Worm (Caenorhabditis elegans): Measurements from ENCODE around the gene tag-273.
"Not testable (repeated sequence)": the region's sequence is repeated elsewhere in the genome, so short reads cannot be mapped to it uniquely, and the experiment has no call there.

Gene tag-273

DNA sequence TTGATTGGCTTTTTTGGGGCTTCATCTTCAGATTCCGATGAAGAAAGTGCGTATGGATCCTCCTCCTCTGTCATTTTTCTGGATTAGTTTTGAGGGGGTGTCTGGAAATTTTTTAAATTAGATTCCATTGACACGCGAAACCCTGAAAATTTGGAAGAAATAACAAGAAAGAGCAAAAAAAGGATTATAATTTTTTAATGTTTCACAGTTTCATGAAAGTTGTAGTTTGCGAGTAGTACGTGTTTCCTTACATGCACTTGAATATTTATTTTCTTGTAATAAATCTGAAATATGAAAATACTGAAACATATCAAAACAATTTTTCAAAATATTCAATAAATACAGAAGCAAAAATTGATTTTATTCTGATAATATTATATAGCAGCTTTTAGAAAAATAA is at the start of gene tag-273:
TSS of gene tag-273 (minus strand) at position 101 of the 400 bp plus-strand sequence.
- TF ChIP-seq tra-4 (tag; optimal IDR thresholded peaks at IDR 0.05), result no peak
- TF ChIP-seq hnd-1 (tag; optimal IDR thresholded peaks at IDR 0.05), result no peak
- no peak for TF ChIP-seq ama-1 (optimal IDR thresholded peaks at IDR 0.05)
- no peak for TF ChIP-seq B0310.2 (tag; optimal IDR thresholded peaks at IDR 0.05)
- no peak for TF ChIP-seq pes-1 (GFP tag; IDR thresholded peaks at IDR 0.05)
- no peak for TF ChIP-seq ceh-36 (tag; optimal IDR thresholded peaks at IDR 0.05)
- no peak for TF ChIP-seq F13C5.2 (tag; optimal IDR thresholded peaks at IDR 0.05)
- no peak for TF ChIP-seq ets-7 (tag; optimal IDR thresholded peaks at IDR 0.05)
- TF ChIP-seq sea-1 (GFP tag; conservative IDR thresholded peaks at IDR 0.05), result no peak
- TF ChIP-seq ceh-13 (GFP tag; optimal IDR thresholded peaks at IDR 0.05), result no peak
- no peak for TF ChIP-seq scrt-1 (GFP tag; IDR thresholded peaks at IDR 0.05)

DNA sequence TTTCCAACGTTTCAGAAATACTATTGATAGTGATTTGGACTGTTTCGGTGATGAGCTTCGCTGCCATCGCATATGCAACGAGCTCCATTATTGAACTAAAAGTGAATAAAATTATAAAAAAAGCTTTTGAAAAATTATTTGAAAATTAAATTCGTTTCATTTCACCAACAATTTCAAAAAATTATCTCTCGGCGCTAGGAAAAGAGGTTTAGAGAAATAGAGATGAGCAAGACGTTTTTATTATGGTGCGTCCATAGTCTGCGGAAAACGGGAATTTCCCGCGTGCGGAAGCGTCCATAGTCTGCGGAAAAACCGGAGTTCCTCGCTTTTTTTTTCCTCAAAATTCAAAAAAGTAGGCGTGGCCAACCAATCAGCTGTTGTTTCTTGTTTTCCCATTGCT is 46.9 kb upstream of the tag-273 start, which contains the start of gene pals-30:
TSS of gene pals-30 (minus strand) at position 101 of the 400 bp plus-strand sequence.
- not testable (repeated sequence) for TF ChIP-seq ceh-36, B0310.2, hmbx-1 (tag; optimal IDR thresholded peaks at IDR 0.05)

DNA sequence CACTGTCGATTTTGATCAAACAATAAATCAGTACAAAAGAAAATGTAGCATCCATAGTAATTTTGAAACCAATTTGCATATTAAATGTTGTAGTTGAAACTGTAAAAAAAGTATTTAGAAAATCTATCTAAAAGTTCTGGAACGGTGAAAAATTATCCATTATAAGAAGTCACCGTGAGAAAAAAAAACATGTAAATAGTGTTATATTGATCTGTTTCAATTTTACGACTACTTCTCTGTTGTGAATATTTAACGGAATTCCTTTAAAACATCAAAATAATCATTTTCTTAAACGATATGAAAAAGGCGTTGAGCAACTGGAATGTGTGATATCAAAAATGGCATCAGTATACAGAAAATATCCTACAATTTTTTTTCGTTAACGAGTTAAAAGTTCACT is 44.3 kb upstream of the tag-273 start, which contains the start of gene T27E7.9:
TSS of gene T27E7.9 (minus strand) at position 101 of the 400 bp plus-strand sequence.
- TF ChIP-seq hnd-1 (tag; optimal IDR thresholded peaks at IDR 0.05) (no peak), hmbx-1 (tag; optimal IDR thresholded peaks at IDR 0.05) (no peak), tra-4 (tag; optimal IDR thresholded peaks at IDR 0.05) (no peak), ceh-13 (GFP tag; optimal IDR thresholded peaks at IDR 0.05) (no peak), hmg-4 (GFP tag; optimal IDR thresholded peaks at IDR 0.05) (no peak), tbx-11 (GFP tag; IDR thresholded peaks at IDR 0.05) (no peak)

DNA sequence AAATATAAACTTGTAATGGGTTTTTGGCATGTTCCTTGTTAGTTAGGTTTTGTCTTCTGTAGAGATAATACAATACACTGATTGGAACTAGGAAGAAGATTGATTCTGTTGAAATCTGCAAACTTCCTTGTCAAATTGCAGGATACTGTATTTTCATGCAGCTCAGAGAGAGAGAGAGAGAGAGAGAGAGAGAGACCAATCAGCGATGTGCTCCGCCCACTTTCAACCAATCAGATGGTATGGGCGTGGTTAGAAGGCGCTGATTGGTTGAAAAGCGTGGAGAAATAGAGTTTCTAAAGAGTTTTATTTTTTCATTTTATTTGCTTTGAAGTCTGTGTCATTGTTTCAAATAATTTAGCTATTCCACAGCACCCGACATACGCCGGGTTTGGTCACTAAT is 42.3 kb upstream of the tag-273 start:
- TF ChIP-seq aly-1 (tag; optimal IDR thresholded peaks at IDR 0.05) (no peak), pes-1 (GFP tag; IDR thresholded peaks at IDR 0.05) (no peak), ceh-13 (GFP tag; optimal IDR thresholded peaks at IDR 0.05) (no peak), ama-1 (optimal IDR thresholded peaks at IDR 0.05) (no peak)

DNA sequence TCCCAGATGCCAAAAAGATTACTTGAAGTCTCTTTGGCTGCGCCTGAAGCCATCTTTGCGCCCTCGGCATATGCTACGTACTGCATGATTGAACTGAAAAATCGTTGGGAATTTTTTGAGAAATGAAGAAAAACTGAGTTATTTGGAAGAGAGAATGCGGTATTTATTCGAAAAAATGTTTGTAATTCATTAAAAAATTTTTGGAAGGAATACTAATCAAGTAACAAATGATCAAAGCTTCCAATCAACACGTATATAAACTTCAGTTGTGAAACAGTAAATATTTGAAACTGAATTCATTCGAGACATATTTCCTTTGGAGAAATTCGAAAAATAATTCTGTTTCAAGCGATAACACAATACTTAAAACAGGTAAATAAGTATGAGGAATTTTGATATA is 37.6 kb upstream of the tag-273 start, which contains the start of gene pals-29:
TSS of gene pals-29 (minus strand) at position 101 of the 400 bp plus-strand sequence.
- no peak for TF ChIP-seq sea-1 (GFP tag; conservative IDR thresholded peaks at IDR 0.05)
- no peak for TF ChIP-seq tbx-37 (GFP tag; conservative IDR thresholded peaks at IDR 0.05)
- no peak for TF ChIP-seq B0310.2 (tag; optimal IDR thresholded peaks at IDR 0.05)
- no peak for TF ChIP-seq pes-1 (GFP tag; IDR thresholded peaks at IDR 0.05)
- TF ChIP-seq ets-7 (tag; optimal IDR thresholded peaks at IDR 0.05), result no peak
- TF ChIP-seq aly-1 (tag; optimal IDR thresholded peaks at IDR 0.05), result no peak
- no peak for TF ChIP-seq flt-1 (GFP tag; IDR thresholded peaks at IDR 0.05)
- TF ChIP-seq F13C5.2 (tag; optimal IDR thresholded peaks at IDR 0.05), result no peak
- TF ChIP-seq ama-1 (optimal IDR thresholded peaks at IDR 0.05), result no peak
- no peak for TF ChIP-seq ceh-13 (GFP tag; optimal IDR thresholded peaks at IDR 0.05)
- no peak for TF ChIP-seq hmbx-1 (tag; optimal IDR thresholded peaks at IDR 0.05)
- no peak for TF ChIP-seq scrt-1 (GFP tag; IDR thresholded peaks at IDR 0.05)
- no peak for TF ChIP-seq hnd-1 (tag; optimal IDR thresholded peaks at IDR 0.05)
- no peak for TF ChIP-seq hmg-4 (GFP tag; optimal IDR thresholded peaks at IDR 0.05)
- no peak for TF ChIP-seq tra-4 (tag; optimal IDR thresholded peaks at IDR 0.05)

DNA sequence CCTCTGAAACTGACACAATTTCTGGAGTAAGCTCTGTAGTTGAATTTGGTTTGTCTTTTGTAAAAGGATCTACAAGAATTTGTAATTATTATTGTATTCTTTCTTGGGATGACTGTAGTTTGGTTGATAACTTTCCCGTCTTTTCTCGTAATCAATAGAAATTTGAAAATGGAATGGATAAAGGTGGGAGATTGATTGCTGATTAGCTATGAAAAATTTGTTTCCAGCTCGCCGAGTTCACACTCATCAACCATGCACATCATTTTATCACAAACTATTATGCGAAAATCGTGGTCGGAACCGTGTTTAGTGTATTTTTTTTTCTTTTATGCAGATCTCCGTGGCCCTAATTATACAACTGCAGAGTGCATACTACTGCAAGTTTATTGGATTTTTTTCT is 31.9 kb upstream of the tag-273 start, which contains the start of gene T27E7.5:
TSS of gene T27E7.5 (plus strand) at position 253 of the 400 bp plus-strand sequence.
- TF ChIP-seq flt-1 (GFP tag; IDR thresholded peaks at IDR 0.05), result no peak
- TF ChIP-seq sea-1 (GFP tag; conservative IDR thresholded peaks at IDR 0.05), result no peak
- TF ChIP-seq F13C5.2 (tag; optimal IDR thresholded peaks at IDR 0.05), result no peak
- no peak for TF ChIP-seq ceh-13 (GFP tag; optimal IDR thresholded peaks at IDR 0.05)
- no peak for TF ChIP-seq ama-1 (optimal IDR thresholded peaks at IDR 0.05)
- no peak for TF ChIP-seq tbx-37 (GFP tag; conservative IDR thresholded peaks at IDR 0.05)
- TF ChIP-seq pes-1 (GFP tag; IDR thresholded peaks at IDR 0.05), result no peak
- no peak for TF ChIP-seq ets-7 (tag; optimal IDR thresholded peaks at IDR 0.05)

DNA sequence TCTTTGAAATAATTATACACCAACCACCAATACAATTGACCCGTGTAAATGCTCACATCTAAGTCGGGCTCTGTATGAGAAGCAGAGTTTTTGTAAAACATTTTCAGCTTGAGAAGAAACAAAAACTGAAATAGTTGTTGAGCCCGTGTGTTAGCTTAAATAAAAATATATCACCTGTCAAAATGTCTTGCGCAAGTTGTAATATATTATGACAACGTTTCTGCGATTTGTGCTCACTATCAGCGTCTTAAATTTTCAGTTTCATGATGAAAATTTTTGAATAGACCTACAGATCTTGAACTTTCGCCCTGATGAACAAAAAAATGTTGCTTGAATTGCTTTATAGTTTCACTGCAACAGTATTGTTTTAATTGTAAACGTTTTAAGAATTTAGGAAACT is 30.0 kb upstream of the tag-273 start, which contains the start of gene T27E7.4:
TSS of gene T27E7.4 (minus strand) at position 101 of the 400 bp plus-strand sequence.
- no peak for TF ChIP-seq tbx-11 (GFP tag; IDR thresholded peaks at IDR 0.05)
- no peak for TF ChIP-seq flt-1 (GFP tag; IDR thresholded peaks at IDR 0.05)
- TF ChIP-seq ceh-13 (GFP tag; optimal IDR thresholded peaks at IDR 0.05), result no peak
- TF ChIP-seq F13C5.2 (tag; optimal IDR thresholded peaks at IDR 0.05), result no peak
- no peak for TF ChIP-seq ceh-36 (tag; optimal IDR thresholded peaks at IDR 0.05)
- no peak for TF ChIP-seq tbx-37 (GFP tag; conservative IDR thresholded peaks at IDR 0.05)
- TF ChIP-seq sea-1 (GFP tag; conservative IDR thresholded peaks at IDR 0.05), result no peak

DNA sequence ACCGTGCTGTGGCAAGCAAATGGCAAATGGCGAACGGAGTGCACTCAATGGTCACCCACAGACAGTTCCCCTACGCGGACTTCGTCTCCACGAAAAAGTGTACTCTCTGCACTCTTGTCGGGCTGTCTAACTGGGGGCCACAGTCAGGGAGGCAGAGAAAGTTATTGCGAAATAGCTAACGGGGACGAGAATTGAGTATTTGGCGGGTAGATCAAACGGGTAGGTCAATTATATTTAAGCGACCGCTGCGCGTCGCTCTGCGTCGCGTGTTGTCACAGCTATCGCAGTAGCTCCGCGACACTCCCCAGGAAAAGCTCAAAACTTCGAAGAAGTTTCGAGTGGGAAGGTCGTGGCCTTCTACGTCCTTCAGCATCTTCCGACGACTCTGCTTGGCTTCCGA is 27.4 kb upstream of the tag-273 start:
- TF ChIP-seq tbx-37 (GFP tag; conservative IDR thresholded peaks at IDR 0.05), result no peak
- TF ChIP-seq flt-1 (GFP tag; IDR thresholded peaks at IDR 0.05), result no peak

DNA sequence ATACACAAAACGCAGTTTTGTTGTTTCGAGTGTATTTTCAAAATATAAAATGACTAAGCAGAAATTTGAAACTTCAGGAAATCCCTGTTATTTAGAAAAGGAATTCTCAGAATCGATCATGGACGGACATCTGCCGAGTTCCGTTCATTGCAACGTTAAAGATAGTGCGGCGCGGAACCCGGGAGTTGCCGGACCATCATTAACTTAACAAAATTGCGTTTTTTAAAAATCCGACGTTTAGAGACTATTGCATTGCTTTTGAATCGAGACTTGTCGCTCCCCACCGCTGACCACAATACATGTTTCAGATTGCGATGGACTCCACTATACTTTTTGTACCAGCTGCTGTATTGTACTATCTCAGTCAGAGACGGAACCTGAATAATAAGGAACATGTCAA is 25.1 kb upstream of the tag-273 start:
- TF ChIP-seq hnd-1 (tag; optimal IDR thresholded peaks at IDR 0.05) (no peak), hmg-4 (GFP tag; optimal IDR thresholded peaks at IDR 0.05) (no peak)
